Worm (Caenorhabditis elegans) whole organism, L1 larva: ENCODE data around the gene pus-1.

ENCODE experiments used
- ama-1 ChIP-seq: fragments of 150-350 bp; optimal IDR thresholded peaks from 2 replicates; lab custom pipeline; 2014
- egl-13 ChIP-seq: sonication (generic microtip); optimal IDR thresholded peaks from 2 replicates; lab custom pipeline; 2016; ENCODE audit warnings: missing genotype, missing genetic modification reagents, missing genetic modification characterization, missing compliant biosample characterization
- fkh-10 ChIP-seq: sonication (generic microtip); optimal IDR thresholded peaks from 2 replicates; lab custom pipeline; 2017; ENCODE audit warnings: missing biosample characterization, missing genetic modification reagents, missing genetic modification characterization
- nhr-11 ChIP-seq: fragments of 150-350 bp; optimal IDR thresholded peaks from 2 replicates; lab custom pipeline; 2014; ENCODE audit warnings: missing biosample characterization, missing genetic modification characterization
- nhr-19 ChIP-seq: fragments of 200-800 bp; sonication (Bioruptor generic); conservative IDR thresholded peaks from 2 replicates; pipeline ENCODE4 v1.3.6; 2022; ENCODE audit warnings: missing genetic modification characterization, missing compliant biosample characterization
- pqm-1 ChIP-seq: sonication (generic microtip); optimal IDR thresholded peaks from 3 replicates; lab custom pipeline; 2017; ENCODE audit warnings: missing biosample characterization, missing genetic modification characterization
- skn-1 ChIP-seq: fragments of 150-350 bp; optimal IDR thresholded peaks from 2 replicates; lab custom pipeline; 2014; ENCODE audit warnings: missing biosample characterization, missing genetic modification characterization
- unc-86 ChIP-seq: sonication (generic microtip); optimal IDR thresholded peaks from 2 replicates; lab custom pipeline; 2016; ENCODE audit warnings: missing genetic modification characterization, missing compliant biosample characterization
- zag-1 ChIP-seq: fragments of 150-350 bp; optimal IDR thresholded peaks from 2 replicates; lab custom pipeline; 2014; ENCODE audit warnings: missing biosample characterization, missing genetic modification characterization
- ztf-11 ChIP-seq, 2 experiments: sonication (generic microtip); optimal IDR thresholded peaks; 2 replicates each; lab custom pipeline; 2016 to 2017; ENCODE audit warnings: missing genetic modification characterization in 2 of 2, missing biosample characterization in 1 of 2, missing compliant biosample characterization in 1 of 2

DNA sequence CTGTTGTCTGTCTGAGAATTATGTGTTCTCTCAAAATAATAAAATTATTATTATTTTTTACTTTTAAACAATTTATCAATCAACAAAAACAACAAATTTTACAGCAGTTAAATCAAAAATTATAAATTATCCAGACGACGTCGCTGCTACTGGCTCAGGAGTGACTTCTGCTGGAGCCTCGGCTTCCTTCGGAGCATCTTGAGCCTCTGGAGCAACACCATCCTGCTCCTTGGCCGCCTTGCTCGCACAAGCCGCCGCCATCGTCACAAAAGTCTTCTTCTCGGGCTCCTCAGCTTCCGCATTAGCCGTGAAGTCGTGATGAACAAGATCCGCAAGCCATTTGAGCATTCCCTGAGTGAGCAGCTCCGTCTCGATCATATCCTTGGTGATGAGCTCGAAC lies 2.0 kb downstream of the pus-1 start:
- TF ChIP-seq zag-1 (tag; lab: Kevin White, UChicago) (no peak), ztf-11 (tag; optimal IDR thresholded peaks at IDR 0.05; lab: Kevin White, UChicago) (no peak), ama-1 (lab: Kevin White, UChicago) (no peak), skn-1 (tag; lab: Kevin White, UChicago) (no peak), fkh-10 (GFP tag; lab: Kevin White, UChicago) (no peak), nhr-19 (GFP tag; lab: Robert Waterston, UW) (no peak), nhr-11 (no peak), egl-13 (tag; lab: Kevin White, UChicago) (no peak), unc-86 (no peak), pqm-1 (tag; lab: Kevin White, UChicago) (no peak)
